Worm (Caenorhabditis elegans) whole organism, L4 larva: ENCODE measurements around the gene Y44A6B.3.

Experiments
- D1046.2 ChIP-seq: fragments of 200-800 bp; sonication (Bioruptor generic); IDR thresholded peaks from 2 replicates; pipeline ENCODE4 v1.3.6; 2022; ENCODE audit warnings: missing genetic modification characterization, missing compliant biosample characterization
- F26F4.8 ChIP-seq: fragments of 200-800 bp; sonication (Bioruptor generic); conservative IDR thresholded peaks from 2 replicates; pipeline ENCODE4 v1.3.6; 2022; ENCODE audit warnings: missing genetic modification characterization, missing compliant biosample characterization
- F49E8.2 ChIP-seq: sonication (generic microtip); optimal IDR thresholded peaks from 2 replicates; lab custom pipeline; 2016; ENCODE audit warnings: missing compliant biosample characterization, mild to moderate bottlenecking, missing genetic modification characterization, borderline replicate concordance
- T26A8.4 ChIP-seq: fragments of 200-800 bp; sonication (Bioruptor generic); IDR thresholded peaks from 2 replicates; pipeline ENCODE4 v1.3.6; 2022; ENCODE audit warnings: missing genetic modification characterization, missing compliant biosample characterization
- Y48G9A.11 ChIP-seq: fragments of 200-800 bp; sonication (Bioruptor generic); IDR thresholded peaks from 2 replicates; pipeline ENCODE4 v1.3.6; 2022; ENCODE audit warnings: missing genetic modification reagents, missing genetic modification characterization, missing compliant biosample characterization
- aha-1 ChIP-seq: fragments of 150-350 bp; peaks from one replicate; lab custom pipeline; 2014; ENCODE audit warnings: missing biosample characterization, missing genetic modification characterization
- aly-2 ChIP-seq: sonication (generic microtip); optimal IDR thresholded peaks from 2 replicates; lab custom pipeline; 2018; ENCODE audit warnings: missing biosample characterization, missing genetic modification characterization
- attf-4 ChIP-seq: sonication (generic microtip); optimal IDR thresholded peaks from 3 replicates; lab custom pipeline; 2017; ENCODE audit warnings: missing biosample characterization, missing genetic modification characterization
- ceh-32 ChIP-seq: sonication (generic microtip); optimal IDR thresholded peaks from 2 replicates; lab custom pipeline; 2016; ENCODE audit warnings: mild to moderate bottlenecking, missing genetic modification characterization, missing compliant biosample characterization; ENCODE audit not compliant: poor library complexity
- daf-19 ChIP-seq: fragments of 200-800 bp; sonication (Bioruptor generic); conservative IDR thresholded peaks from 2 replicates; pipeline ENCODE4 v1.3.6; 2022; ENCODE audit warnings: missing genetic modification characterization, missing compliant biosample characterization
- dmd-6 ChIP-seq: fragments of 200-800 bp; sonication (Bioruptor generic); IDR thresholded peaks from 2 replicates; pipeline ENCODE4 v1.3.6; 2022; ENCODE audit warnings: missing genetic modification reagents, missing genetic modification characterization, missing compliant biosample characterization
- egl-27 ChIP-seq: sonication (generic microtip); optimal IDR thresholded peaks from 3 replicates; lab custom pipeline; 2017; ENCODE audit warnings: missing biosample characterization, missing genetic modification reagents, missing genetic modification characterization
- fkh-10 ChIP-seq: fragments of 150-350 bp; optimal IDR thresholded peaks from 2 replicates; lab custom pipeline; 2014; ENCODE audit warnings: missing biosample characterization, missing genetic modification reagents, missing genetic modification characterization
- hlh-11 ChIP-seq: fragments of 200-800 bp; sonication (Bioruptor generic); optimal IDR thresholded peaks from 2 replicates; lab custom pipeline; 2018; ENCODE audit warnings: mild to moderate bottlenecking, missing genetic modification characterization, missing compliant biosample characterization
- hlh-30 ChIP-seq: sonication (generic microtip); optimal IDR thresholded peaks from 2 replicates; lab custom pipeline; 2017; ENCODE audit warnings: antibody characterized with exemption, mild to moderate bottlenecking, missing genetic modification characterization, missing compliant biosample characterization; ENCODE audit not compliant: insufficient read depth
- lin-29 ChIP-seq: fragments of 200-800 bp; sonication (Bioruptor generic); IDR thresholded peaks from 2 replicates; pipeline ENCODE4 v1.3.6; 2022; ENCODE audit warnings: missing genetic modification reagents, missing genetic modification characterization, missing compliant biosample characterization
- lin-38 ChIP-seq: fragments of 200-800 bp; sonication (Bioruptor generic); IDR thresholded peaks from 2 replicates; pipeline ENCODE4 v1.3.6; 2022; ENCODE audit warnings: missing genetic modification reagents, missing genetic modification characterization, missing compliant biosample characterization
- lsy-2 ChIP-seq, 2 experiments: fragments of 150-350 bp in 1 of 2; sonication (generic microtip) in 1 of 2; optimal IDR thresholded peaks; 2 replicates each; lab custom pipeline; 2014 to 2017; ENCODE audit warnings: missing biosample characterization in 2 of 2, missing genetic modification characterization in 2 of 2
- mep-1 ChIP-seq: fragments of 150-350 bp; sonication (generic microtip); optimal IDR thresholded peaks from 3 replicates; lab custom pipeline; 2014; ENCODE audit warnings: missing biosample characterization, missing genetic modification characterization
- mxl-2 ChIP-seq: fragments of 200-800 bp; sonication (Bioruptor generic); conservative IDR thresholded peaks from 2 replicates; pipeline ENCODE4 v1.3.6; 2022; ENCODE audit warnings: missing genetic modification reagents, missing genetic modification characterization, missing compliant biosample characterization
- mxl-3 ChIP-seq: fragments of 200-800 bp; sonication (Bioruptor generic); optimal IDR thresholded peaks from 2 replicates; lab custom pipeline; 2018; ENCODE audit warnings: mild to moderate bottlenecking, missing genetic modification characterization, missing compliant biosample characterization
- nhr-10 ChIP-seq: fragments of 150-350 bp; optimal IDR thresholded peaks from 2 replicates; lab custom pipeline; 2014; ENCODE audit warnings: missing biosample characterization, missing genetic modification characterization
- nhr-28 ChIP-seq: fragments of 150-350 bp; optimal IDR thresholded peaks from 2 replicates; lab custom pipeline; 2014; ENCODE audit warnings: missing biosample characterization, missing genetic modification characterization
- nhr-42 ChIP-seq: fragments of 200-800 bp; sonication (Bioruptor generic); IDR thresholded peaks from 2 replicates; pipeline ENCODE4 v1.3.6; 2022; ENCODE audit warnings: missing genetic modification characterization, missing compliant biosample characterization
- nhr-6 ChIP-seq: fragments of 150-350 bp; optimal IDR thresholded peaks from 2 replicates; lab custom pipeline; 2014; ENCODE audit warnings: missing biosample characterization, missing genetic modification characterization
- nhr-77 ChIP-seq: fragments of 150-350 bp; optimal IDR thresholded peaks from 2 replicates; lab custom pipeline; 2014; ENCODE audit warnings: missing biosample characterization, missing genetic modification characterization
- skn-1 ChIP-seq: fragments of 150-350 bp; optimal IDR thresholded peaks from 2 replicates; lab custom pipeline; 2014; ENCODE audit warnings: missing biosample characterization, missing genetic modification characterization
- snpc-1.2 ChIP-seq: fragments of 200-800 bp; sonication (Bioruptor generic); IDR thresholded peaks from 2 replicates; pipeline ENCODE4 v1.3.6; 2022; ENCODE audit warnings: missing genetic modification reagents, missing genetic modification characterization, missing compliant biosample characterization
- snpc-4 ChIP-seq: fragments of 150-350 bp; optimal IDR thresholded peaks from 2 replicates; lab custom pipeline; 2014; ENCODE audit warnings: missing biosample characterization, missing genetic modification characterization
- spr-3 ChIP-seq: fragments of 200-800 bp; sonication (Bioruptor generic); optimal IDR thresholded peaks from 2 replicates; lab custom pipeline; 2018; ENCODE audit warnings: mild to moderate bottlenecking, missing genetic modification characterization, missing compliant biosample characterization
- unc-130 ChIP-seq: sonication (generic microtip); optimal IDR thresholded peaks from 2 replicates; lab custom pipeline; 2016; ENCODE audit warnings: missing genetic modification reagents, missing genetic modification characterization, missing compliant biosample characterization
- unc-62 ChIP-seq, 3 experiments: fragments of 150-350 bp in 1 of 3; sonication (generic microtip); optimal IDR thresholded peaks in 2 of 3; peaks in 1 of 3; 1 replicate in 1 of 3; 2 replicates in 2 of 3; lab custom pipeline; 2014 to 2017; ENCODE audit warnings: missing biosample characterization in 3 of 3, missing genetic modification characterization in 3 of 3, missing genetic modification reagents in 3 of 3, missing genotype in 1 of 3
- zfp-2 ChIP-seq: sonication (generic microtip); optimal IDR thresholded peaks from 2 replicates; lab custom pipeline; 2016; ENCODE audit warnings: mild to moderate bottlenecking, missing genetic modification characterization, missing compliant biosample characterization

Gene Y44A6B.3

DNA sequence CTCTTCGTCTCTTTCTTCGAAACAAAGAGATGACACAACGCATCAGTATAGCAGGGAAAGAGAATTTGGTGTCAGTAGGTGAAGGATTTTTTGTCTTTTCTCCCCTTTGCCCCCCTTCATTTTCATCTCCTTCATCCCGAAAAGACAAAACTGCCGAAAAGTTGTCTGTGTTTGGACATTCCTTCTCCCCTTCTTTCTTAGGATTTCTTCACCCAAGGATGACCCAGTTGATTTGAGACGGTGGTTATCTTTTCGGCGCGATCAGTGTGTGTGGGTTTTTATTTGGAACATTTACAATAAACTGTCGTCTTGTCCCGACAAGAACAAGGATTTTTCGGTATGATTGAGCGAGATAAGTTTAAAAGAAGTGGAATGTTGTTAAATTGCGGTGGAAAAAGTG, 24.2 kb upstream of the Y44A6B.3 start:
- TF ChIP-seq zfp-2 (tag; lab: Kevin White, UChicago) (no peak), unc-62 (GFP tag; optimal IDR thresholded peaks at IDR 0.05 in 1 of 2; lab: Kevin White, UChicago) (peak in 1 of 2 experiments; percentile 15), unc-62 (tag; optimal IDR thresholded peaks at IDR 0.05; lab: Kevin White, UChicago) (no peak), daf-19 (GFP tag; lab: Robert Waterston, UW) (no peak), attf-4 (tag; lab: Kevin White, UChicago) (no peak), F26F4.8 (GFP tag; lab: Robert Waterston, UW) (no peak)

DNA sequence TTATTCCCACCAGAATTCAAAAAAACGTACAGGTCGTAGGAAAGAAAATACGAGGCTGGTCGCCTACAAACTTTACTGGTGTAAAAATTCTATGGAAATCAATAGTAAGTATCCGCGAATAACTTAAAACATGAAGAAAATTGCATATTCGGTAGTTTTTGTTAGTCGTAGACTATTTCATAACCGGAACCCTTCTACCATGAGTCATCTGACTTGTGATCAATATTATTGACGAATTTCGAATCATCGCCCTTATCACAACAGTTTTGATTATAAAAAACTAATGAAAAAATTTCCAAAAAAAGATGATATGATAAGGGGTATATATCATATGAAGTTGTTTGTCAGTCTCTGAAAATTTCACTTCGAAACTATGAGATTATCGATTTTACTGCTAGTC, 21.8 kb upstream of the Y44A6B.3 start, which contains the start of gene W01F3.2:
Gene W01F3.2, plus strand, starts transcription at position 301 of the 400 bp plus-strand sequence.
- TF ChIP-seq nhr-6 (tag; lab: Kevin White, UChicago) (no peak), lin-29 (GFP tag; lab: Robert Waterston, UW) (no peak), nhr-77 (tag; lab: Kevin White, UChicago) (no peak), hlh-11 (tag; lab: Kevin White, UChicago) (peak; percentile 21), unc-130 (GFP tag; lab: Kevin White, UChicago) (no peak), nhr-28 (tag; lab: Kevin White, UChicago) (peak; percentile 36), skn-1 (tag; lab: Kevin White, UChicago) (no peak), hlh-30 (peak; percentile 29), dmd-6 (GFP tag; lab: Robert Waterston, UW) (peak; percentile 14; the same call in 1 of the 2 replicates)

DNA sequence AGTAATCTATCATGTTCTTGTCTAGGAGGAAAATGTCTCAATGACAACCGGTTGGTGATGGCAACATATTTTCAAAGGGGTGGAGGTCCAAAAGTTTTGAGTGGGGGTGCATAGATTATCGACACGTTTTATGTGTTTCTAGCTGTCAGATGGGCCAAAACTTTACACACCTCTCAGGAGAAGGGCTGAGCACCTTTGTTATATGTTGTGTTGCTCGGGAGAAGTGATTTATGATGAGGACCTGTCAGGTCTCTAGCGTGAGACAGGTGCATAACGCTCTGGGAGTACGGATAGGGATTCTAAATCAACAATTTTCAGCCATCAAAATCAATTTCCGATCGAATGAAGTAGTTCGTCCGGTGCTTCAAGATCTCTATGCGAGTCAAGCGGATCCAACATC, 18.4 kb upstream of the Y44A6B.3 start:
- TF ChIP-seq snpc-1.2 (GFP tag; lab: Robert Waterston, UW) (no peak), unc-62 (GFP tag; optimal IDR thresholded peaks at IDR 0.05 in 1 of 2; lab: Kevin White, UChicago) (peak in 1 of 2 experiments; percentile 35), unc-62 (tag; optimal IDR thresholded peaks at IDR 0.05; lab: Kevin White, UChicago) (no peak)

- TF ChIP-seq lin-29 (GFP tag; lab: Robert Waterston, UW) = no peak
- no peak for TF ChIP-seq snpc-4
- TF ChIP-seq aha-1 (tag; lab: Kevin White, UChicago) = no peak
- no peak for TF ChIP-seq egl-27 (tag; lab: Kevin White, UChicago)
- TF ChIP-seq nhr-42 (GFP tag; lab: Robert Waterston, UW) = no peak
- TF ChIP-seq aly-2 = no peak
- TF ChIP-seq unc-62 (GFP tag; optimal IDR thresholded peaks at IDR 0.05 in 1 of 2; lab: Kevin White, UChicago) = no peak
- TF ChIP-seq unc-62 (tag; optimal IDR thresholded peaks at IDR 0.05; lab: Kevin White, UChicago) = no peak
- TF ChIP-seq T26A8.4 (GFP tag; lab: Robert Waterston, UW) = no peak
- TF ChIP-seq nhr-10 (tag; lab: Kevin White, UChicago) = no peak
- no peak for TF ChIP-seq Y48G9A.11 (GFP tag; lab: Robert Waterston, UW)
- no peak for TF ChIP-seq lsy-2 (tag; optimal IDR thresholded peaks at IDR 0.05; lab: Kevin White, UChicago)
- TF ChIP-seq F49E8.2 (tag; lab: Kevin White, UChicago) = no peak
- TF ChIP-seq nhr-28 (tag; lab: Kevin White, UChicago) = no peak
- TF ChIP-seq D1046.2 = no peak
- no peak for TF ChIP-seq ceh-32
- TF ChIP-seq, all 104 proteins: peak for 0
Observed at ce11 chrV:20655174-20655573, 16.9 kb upstream of the Y44A6B.3 start.

DNA sequence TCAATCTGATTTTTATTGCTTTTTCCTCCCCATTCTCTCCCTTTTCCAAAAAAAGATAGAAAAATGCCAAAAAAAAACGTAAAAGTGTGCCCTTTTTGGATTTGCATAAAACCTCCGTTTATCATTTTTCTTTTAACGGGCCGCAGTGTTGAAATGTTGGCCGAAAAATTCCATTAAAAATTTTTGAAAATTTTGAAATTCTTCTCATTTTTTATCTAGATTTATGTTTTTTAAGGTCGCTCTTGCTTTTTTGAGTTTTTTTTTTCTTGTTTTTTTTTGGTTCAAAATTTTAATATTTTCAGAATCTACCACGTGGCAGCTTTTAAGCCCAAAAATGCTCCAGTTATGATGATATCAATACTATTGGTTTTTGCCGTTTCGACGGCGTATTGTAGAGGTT, 16.1 kb upstream of the Y44A6B.3 start, which contains the start of gene mnr-1:
Gene mnr-1, plus strand, starts transcription at position 301 of the 400 bp plus-strand sequence.
- TF ChIP-seq nhr-6 (tag; lab: Kevin White, UChicago) = no peak
- no peak for TF ChIP-seq mxl-3 (GFP tag; lab: Kevin White, UChicago)
- TF ChIP-seq spr-3 (GFP tag; lab: Kevin White, UChicago) = no peak

DNA sequence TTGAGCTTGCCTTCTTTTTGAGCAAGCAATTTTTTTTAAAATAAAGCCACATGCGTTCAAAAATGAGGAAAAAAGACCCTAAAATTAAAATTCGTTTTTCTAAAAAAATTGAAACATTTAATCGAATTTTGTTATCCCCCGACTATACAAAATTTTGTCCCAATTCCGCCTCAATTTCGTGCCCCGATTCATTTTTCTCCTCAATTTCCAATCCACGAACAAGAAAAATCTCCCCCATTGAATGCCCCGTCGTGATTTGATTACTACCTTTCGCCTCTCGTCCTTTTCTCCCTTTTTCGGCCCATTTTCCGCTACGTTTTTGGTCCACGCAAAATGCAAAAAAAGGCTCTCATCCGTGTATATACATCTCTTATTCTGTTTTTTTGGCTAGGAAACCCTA, 13.7 kb upstream of the Y44A6B.3 start:
- TF ChIP-seq fkh-10 (GFP tag; lab: Kevin White, UChicago) (peak; percentile 14), lin-38 (GFP tag; lab: Robert Waterston, UW) (no peak), mxl-2 (GFP tag; lab: Robert Waterston, UW) (no peak), mep-1 (no peak)
